Fruit fly (Drosophila melanogaster) S2 (cell line): ENCODE data around the gene CG6356.

Experiments
- CG8478 ChIP-seq: fragments of >200 bp; optimal IDR thresholded peaks from 2 replicates; lab custom pipeline; 2018
- CTCF ChIP-seq, 2 experiments: fragments of >200 bp; optimal IDR thresholded peaks; 2 replicates each; lab custom pipeline; 2018

DNA sequence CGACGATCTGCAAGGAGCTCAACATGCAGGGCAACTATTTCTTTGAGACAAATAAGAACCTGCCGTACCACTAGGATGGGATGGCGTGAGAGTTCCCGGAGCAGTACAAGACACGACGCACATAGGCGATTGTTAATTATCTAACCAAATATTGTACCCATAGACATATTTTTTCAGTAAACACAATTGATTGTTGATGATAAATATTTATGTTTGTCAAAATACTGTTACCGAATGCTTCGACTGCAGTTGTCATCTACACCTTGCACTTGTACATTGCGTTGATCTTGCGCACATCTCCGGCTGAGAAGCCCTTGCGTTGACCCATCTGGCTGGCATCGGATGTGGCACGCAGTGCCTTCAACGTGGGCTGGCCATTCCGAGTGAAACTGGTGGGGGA lies 9.4 kb downstream of the CG6356 start:
- no peak for TF ChIP-seq CG8478
- no peak for TF ChIP-seq CTCF (optimal IDR thresholded peaks at IDR 0.05; lab: Kevin White, UChicago)
